Worm (Caenorhabditis elegans): ENCODE results near the gene str-208.

- TF ChIP-seq W03F9.2 (tag; optimal IDR thresholded peaks at IDR 0.05) (no peak), him-1 (tag; optimal IDR thresholded peaks at IDR 0.05) (no peak), dao-5 (tag; optimal IDR thresholded peaks at IDR 0.05) (no peak)
These were observed 43.8 kb downstream of the str-208 start, which contains the start of gene ugt-7 for ce11 chrV:5000406-5000805.

Data from whole organism, L4/young adult.